Worm (Caenorhabditis elegans): ENCODE results near the gene atf-7.

ce11 chrIII:4494541-4495010, 4.3 kb downstream of the atf-7 start:
- TF ChIP-seq C16A3.4 (tag; optimal IDR thresholded peaks at IDR 0.05) = peak; percentile 41
- TF ChIP-seq egl-13 (tag; optimal IDR thresholded peaks at IDR 0.05) = no peak
- TF ChIP-seq lir-3 (tag; optimal IDR thresholded peaks at IDR 0.05; ENCODE audit: poor library complexity) = no peak
- no peak for TF ChIP-seq snpc-4 (tag; optimal IDR thresholded peaks at IDR 0.05)
- no peak for TF ChIP-seq nhr-76 (tag; optimal IDR thresholded peaks at IDR 0.05)
- no peak for TF ChIP-seq efl-3 (GFP tag; optimal IDR thresholded peaks at IDR 0.05)
- TF ChIP-seq sox-4 (tag; optimal IDR thresholded peaks at IDR 0.05) = no peak
- peak; percentile 39 for TF ChIP-seq nhr-77 (tag; optimal IDR thresholded peaks at IDR 0.05)
- no peak for TF ChIP-seq zip-4 (GFP tag; optimal IDR thresholded peaks at IDR 0.05)
- no peak for TF ChIP-seq sup-37 (GFP tag; optimal IDR thresholded peaks at IDR 0.05)
- no peak for TF ChIP-seq fkh-10 (GFP tag; optimal IDR thresholded peaks at IDR 0.05)
- no peak for TF ChIP-seq jun-1 (tag; optimal IDR thresholded peaks at IDR 0.05)
- no peak for TF ChIP-seq hlh-17 (GFP tag; optimal IDR thresholded peaks at IDR 0.05; ENCODE audit: borderline replicate concordance)

Data from whole organism, L1 larva.